Worm (Caenorhabditis elegans) whole organism, midembryonic: ENCODE measurements around the gene lipl-4.

Experiments
- flt-1 ChIP-seq: fragments of 200-800 bp; sonication (Bioruptor generic); IDR thresholded peaks from 2 replicates; pipeline ENCODE4 v1.3.6; 2022; ENCODE audit warnings: missing genetic modification characterization, missing compliant biosample characterization
- klf-2 ChIP-seq: fragments of 200-800 bp; sonication (Bioruptor generic); conservative IDR thresholded peaks from 2 replicates; pipeline ENCODE4 v1.3.6; 2022; ENCODE audit warnings: missing genetic modification reagents, missing genetic modification characterization, missing compliant biosample characterization
- tab-1 ChIP-seq: fragments of 200-800 bp; sonication (Bioruptor generic); IDR thresholded peaks from 2 replicates; pipeline ENCODE4 v1.3.6; 2022; ENCODE audit warnings: missing genetic modification characterization, missing compliant biosample characterization
- ztf-23 ChIP-seq: fragments of 200-800 bp; sonication (Bioruptor generic); IDR thresholded peaks from 2 replicates; pipeline ENCODE4 v1.3.6; 2022; ENCODE audit warnings: missing genetic modification reagents, missing genetic modification characterization, missing compliant biosample characterization

ce11 chrV:6518225-6518396 is 31.9 kb upstream of the lipl-4 start, which contains the start of gene F46E10.3:
- no peak for TF ChIP-seq ztf-23
- TF ChIP-seq flt-1 (GFP tag; lab: Robert Waterston, UW): no peak
- no peak for TF ChIP-seq klf-2
- no peak for TF ChIP-seq tab-1 (GFP tag; lab: Robert Waterston, UW)
